Comparison of ENCODE assay signal across 2 fruit fly cellular contexts in the genomic region with DNA sequence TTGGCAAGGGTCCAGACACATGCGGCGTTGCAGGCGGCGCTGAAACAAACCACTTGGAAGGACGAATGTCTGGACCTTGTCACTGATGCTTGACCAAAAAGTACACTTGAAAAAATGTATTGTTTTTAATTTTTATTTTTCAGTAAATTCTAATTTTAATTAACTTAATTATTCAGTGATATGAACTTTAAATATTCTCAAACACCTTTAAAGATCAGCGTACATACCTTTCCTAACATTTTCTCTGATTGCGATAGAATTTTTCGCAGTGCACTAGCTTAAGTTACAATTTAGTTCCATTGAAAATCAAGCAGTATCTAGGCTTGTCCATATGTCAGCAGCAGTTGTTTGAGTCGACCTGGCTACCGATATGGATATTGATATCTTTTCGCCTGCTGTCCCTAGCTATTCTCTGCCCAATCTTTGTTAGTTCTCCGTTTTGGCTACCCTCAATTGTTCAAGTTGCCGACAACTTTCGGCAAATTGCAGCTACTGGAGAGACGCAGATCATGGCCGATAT.
A peak's percentile ranks its signal among the peaks of the same experiment; 100 is the strongest.
TF ChIP-seq lines count a peak whose summit lies in the region.

No protein-coding gene starts in this region.

- no peak for TF ChIP-seq CTCF in whole organism, embryonic (GFP tag; optimal IDR thresholded peaks at IDR 0.05; lab: Kevin White, UChicago)

TF ChIP-seq in whole organism, embryonic, 481 proteins besides CTCF, POLR2A, EP300 and RAD21 (continues in another document):
- TF ChIP-seq eve (GFP tag; optimal IDR thresholded peaks at IDR 0.05; lab: Kevin White, UChicago) (peak in 1 of 2 experiments; percentile 83), tio (GFP tag; optimal IDR thresholded peaks at IDR 0.05; lab: Kevin White, UChicago) (peak; percentile 23), fd102C (GFP tag; optimal IDR thresholded peaks at IDR 0.05; lab: Kevin White, UChicago) (peak; percentile 99), zfh1 (GFP tag; IDR thresholded peaks at IDR 0.05; lab: Robert Waterston, UW) (peak; percentile 75; the same call in 2 of the 3 replicates), dmrt11E (tag; optimal IDR thresholded peaks at IDR 0.05; lab: Kevin White, UChicago) (peak; percentile 78), tin (GFP tag; optimal IDR thresholded peaks at IDR 0.05; lab: Kevin White, UChicago) (peak; percentile 32), CG1603 (tag; optimal IDR thresholded peaks at IDR 0.05; lab: Kevin White, UChicago) (peak; percentile 36), ac (GFP tag; optimal IDR thresholded peaks at IDR 0.05; lab: Kevin White, UChicago) (peak; percentile 87), CG12155 (GFP tag; optimal IDR thresholded peaks at IDR 0.05; lab: Kevin White, UChicago) (peak; percentile 35), grau (tag; optimal IDR thresholded peaks at IDR 0.05; lab: Kevin White, UChicago) (peak; percentile 19), HLH4C (GFP tag; IDR thresholded peaks at IDR 0.05; lab: Robert Waterston, UW; ENCODE audit: partially characterized antibody) (no peak), CG4820 (GFP tag; optimal IDR thresholded peaks at IDR 0.05; lab: Kevin White, UChicago) (peak; percentile 30), zen (tag; optimal IDR thresholded peaks at IDR 0.05; lab: Kevin White, UChicago) (peak; percentile 100), Xbp1 (GFP tag; optimal IDR thresholded peaks at IDR 0.05; lab: Kevin White, UChicago) (peak; percentile 13), CG17829 (tag; optimal IDR thresholded peaks at IDR 0.05; lab: Kevin White, UChicago) (peak; percentile 66), CG10267 (tag; optimal IDR thresholded peaks at IDR 0.05; lab: Kevin White, UChicago) (peak; percentile 55), CG1233 (GFP tag; optimal IDR thresholded peaks at IDR 0.05; lab: Kevin White, UChicago) (peak; percentile 30), phol (tag; optimal IDR thresholded peaks at IDR 0.05; lab: Kevin White, UChicago) (peak; percentile 56), CG30403 (GFP tag; optimal IDR thresholded peaks at IDR 0.05; lab: Kevin White, UChicago) (peak; percentile 3), CG7839 (tag; optimal IDR thresholded peaks at IDR 0.05; lab: Kevin White, UChicago) (peak; percentile 26), Mad (GFP tag; optimal IDR thresholded peaks at IDR 0.05; lab: Kevin White, UChicago) (no peak), tll (GFP tag; optimal IDR thresholded peaks at IDR 0.05; lab: Kevin White, UChicago) (peak in 1 of 2 experiments; percentile 91), H2.0 (GFP tag; IDR thresholded peaks at IDR 0.05; lab: Robert Waterston, UW) (no peak), gem (tag; optimal IDR thresholded peaks at IDR 0.05; lab: Kevin White, UChicago) (peak; percentile 60), CG17361 (GFP tag; IDR thresholded peaks at IDR 0.05; lab: Robert Waterston, UW) (no peak), CG10959 (GFP tag; IDR thresholded peaks at IDR 0.05; lab: Robert Waterston, UW) (0 out of 2 replicates have a peak, but pooled peaks have one; percentile 38), CG13775 (GFP tag; optimal IDR thresholded peaks at IDR 0.05; lab: Kevin White, UChicago) (peak; percentile 47), CG30431 (GFP tag; optimal IDR thresholded peaks at IDR 0.05; lab: Kevin White, UChicago) (peak; percentile 22), CG3163 (GFP tag; optimal IDR thresholded peaks at IDR 0.05; lab: Kevin White, UChicago) (no peak), Hsf (GFP tag; optimal IDR thresholded peaks at IDR 0.05; lab: Kevin White, UChicago) (peak; percentile 23), CG8765 (GFP tag; IDR thresholded peaks at IDR 0.05; lab: Robert Waterston, UW) (peak; percentile 86), CG6689 (GFP tag; IDR thresholded peaks at IDR 0.05; lab: Robert Waterston, UW) (peak; percentile 44; the same call in 1 of the 2 replicates), CG2712 (tag; optimal IDR thresholded peaks at IDR 0.05; lab: Kevin White, UChicago) (peak; percentile 64), CG18599 (GFP tag; optimal IDR thresholded peaks at IDR 0.05; lab: Kevin White, UChicago) (no peak), CG18764 (GFP tag; optimal IDR thresholded peaks at IDR 0.05; lab: Kevin White, UChicago) (peak; percentile 0), CG15601 (tag; optimal IDR thresholded peaks at IDR 0.05; lab: Kevin White, UChicago) (no peak), nmo (GFP tag; optimal IDR thresholded peaks at IDR 0.05; lab: Kevin White, UChicago) (peak; percentile 38), CG17612 (GFP tag; IDR thresholded peaks at IDR 0.05; lab: Robert Waterston, UW) (no peak), CG15011 (GFP tag; optimal IDR thresholded peaks at IDR 0.05; lab: Kevin White, UChicago) (peak; percentile 5), CG15479 (GFP tag; optimal IDR thresholded peaks at IDR 0.05; lab: Kevin White, UChicago) (peak; percentile 96), Chrac-16 (GFP tag; optimal IDR thresholded peaks at IDR 0.05; lab: Kevin White, UChicago) (peak; percentile 46)

TF ChIP-seq in whole organism, prepupa, 60 proteins besides CTCF, POLR2A, EP300 and RAD21:
- TF ChIP-seq Eip93F (GFP tag; optimal IDR thresholded peaks at IDR 0.05; lab: Kevin White, UChicago) (no peak), svp (GFP tag; lab: Kevin White, UChicago) (peak; percentile 21)
